Worm (Caenorhabditis elegans) whole organism, young adult: ENCODE results near the gene C02F5.12.

ENCODE experiments used
- B0336.3 ChIP-seq: fragments of 200-800 bp; sonication (Bioruptor generic); IDR thresholded peaks from 2 replicates; pipeline ENCODE4 v1.3.6; 2022; ENCODE audit warnings: missing genetic modification characterization, missing compliant biosample characterization
- D2030.7 ChIP-seq: fragments of 200-800 bp; sonication (Bioruptor generic); IDR thresholded peaks from 2 replicates; pipeline ENCODE4 v1.3.6; 2022; ENCODE audit warnings: missing genetic modification reagents, missing genetic modification characterization, missing compliant biosample characterization
- K12H6.12 ChIP-seq: fragments of 200-800 bp; sonication (Bioruptor generic); optimal IDR thresholded peaks from 2 replicates; lab custom pipeline; 2018; ENCODE audit warnings: mild to moderate bottlenecking, missing genetic modification characterization, missing compliant biosample characterization
- Y53G8AR.9 ChIP-seq: fragments of 200-800 bp; sonication (Bioruptor generic); conservative IDR thresholded peaks from 2 replicates; pipeline ENCODE4 v1.3.6; 2022; ENCODE audit warnings: missing genetic modification reagents, missing genetic modification characterization, missing compliant biosample characterization
- atf-7 ChIP-seq: sonication (generic microtip); optimal IDR thresholded peaks from 2 replicates; lab custom pipeline; 2017; ENCODE audit warnings: mild to moderate bottlenecking, missing genetic modification characterization, missing compliant biosample characterization
- attf-3 ChIP-seq: fragments of 200-800 bp; sonication (Bioruptor generic); conservative IDR thresholded peaks from 2 replicates; pipeline ENCODE4 v1.3.6; 2022; ENCODE audit warnings: missing genetic modification reagents, missing genetic modification characterization, missing compliant biosample characterization
- attf-5 ChIP-seq: fragments of 200-800 bp; sonication (Bioruptor generic); optimal IDR thresholded peaks from 2 replicates; lab custom pipeline; 2018; ENCODE audit warnings: mild to moderate bottlenecking, missing genetic modification characterization, missing compliant biosample characterization
- attf-6 ChIP-seq: fragments of 200-800 bp; sonication (Bioruptor generic); IDR thresholded peaks from 2 replicates; pipeline ENCODE4 v1.3.6; 2022; ENCODE audit warnings: missing genetic modification reagents, missing genetic modification characterization, missing compliant biosample characterization
- cebp-1 ChIP-seq, 2 experiments: fragments of 200-800 bp in 1 of 2; sonication (Bioruptor generic) in 1 of 2; sonication (generic microtip) in 1 of 2; IDR thresholded peaks in 1 of 2; optimal IDR thresholded peaks in 1 of 2; 2 replicates each; pipeline versions ENCODE4 v1.3.6 to Lab custom; 2017 to 2022; ENCODE audit warnings: missing compliant biosample characterization in 2 of 2, missing genetic modification characterization in 2 of 2, mild to moderate bottlenecking in 1 of 2, missing genetic modification reagents in 1 of 2, moderate library complexity in 1 of 2
- ceh-58 ChIP-seq: fragments of 200-800 bp; sonication (Bioruptor generic); IDR thresholded peaks from 2 replicates; pipeline ENCODE4 v1.3.6; 2022; ENCODE audit warnings: missing genetic modification characterization, missing compliant biosample characterization
- chd-7 ChIP-seq: sonication (generic microtip); optimal IDR thresholded peaks from 2 replicates; lab custom pipeline; 2016; ENCODE audit warnings: mild to moderate bottlenecking, missing genetic modification characterization, moderate library complexity, missing compliant biosample characterization
- dox-1 ChIP-seq: fragments of 200-800 bp; sonication (Bioruptor generic); IDR thresholded peaks from 2 replicates; pipeline ENCODE4 v1.3.6; 2022; ENCODE audit warnings: missing genetic modification reagents, missing genetic modification characterization, missing compliant biosample characterization
- ekl-4 ChIP-seq: fragments of 200-800 bp; sonication (Bioruptor generic); IDR thresholded peaks from 2 replicates; pipeline ENCODE4 v1.3.6; 2022; ENCODE audit warnings: missing genetic modification reagents, missing genetic modification characterization, missing compliant biosample characterization
- ets-4 ChIP-seq: fragments of 200-800 bp; sonication (Bioruptor generic); optimal IDR thresholded peaks from 2 replicates; lab custom pipeline; 2018; ENCODE audit warnings: mild to moderate bottlenecking, missing genetic modification characterization, missing compliant biosample characterization
- hlh-26 ChIP-seq: fragments of 200-800 bp; sonication (Bioruptor generic); conservative IDR thresholded peaks from 2 replicates; pipeline ENCODE4 v1.3.6; 2022; ENCODE audit warnings: missing genetic modification reagents, missing genetic modification characterization, missing compliant biosample characterization
- hmg-1.2 ChIP-seq: fragments of 200-800 bp; sonication (Bioruptor generic); IDR thresholded peaks from 2 replicates; pipeline ENCODE4 v1.3.6; 2022; ENCODE audit warnings: missing genetic modification reagents, missing genetic modification characterization, missing compliant biosample characterization
- hsf-1 ChIP-seq: fragments of 200-800 bp; sonication (Bioruptor generic); IDR thresholded peaks from 2 replicates; pipeline ENCODE4 v1.3.6; 2022; ENCODE audit warnings: missing genetic modification reagents, missing genetic modification characterization, missing compliant biosample characterization
- lin-54 ChIP-seq: fragments of 200-800 bp; sonication (Bioruptor generic); optimal IDR thresholded peaks from 2 replicates; lab custom pipeline; 2018; ENCODE audit warnings: mild to moderate bottlenecking, missing genetic modification characterization, missing compliant biosample characterization
- madf-6 ChIP-seq: fragments of 200-800 bp; sonication (Bioruptor generic); IDR thresholded peaks from 2 replicates; pipeline ENCODE4 v1.3.6; 2022; ENCODE audit warnings: missing genetic modification reagents, missing genetic modification characterization, missing compliant biosample characterization
- mcd-1 ChIP-seq: fragments of 200-800 bp; sonication (Bioruptor generic); IDR thresholded peaks from 2 replicates; pipeline ENCODE4 v1.3.6; 2022; ENCODE audit warnings: missing genetic modification reagents, missing genetic modification characterization, missing compliant biosample characterization
- nfya-2 ChIP-seq: fragments of 200-800 bp; sonication (Bioruptor generic); IDR thresholded peaks from 2 replicates; pipeline ENCODE4 v1.3.6; 2022; ENCODE audit warnings: missing genetic modification reagents, missing genetic modification characterization, missing compliant biosample characterization
- nfyb-1 ChIP-seq: fragments of 200-800 bp; sonication (Bioruptor generic); IDR thresholded peaks from 2 replicates; pipeline ENCODE4 v1.3.6; 2022; ENCODE audit warnings: missing genetic modification reagents, missing genetic modification characterization, missing compliant biosample characterization
- nhr-27 ChIP-seq: fragments of 200-800 bp; sonication (Bioruptor generic); optimal IDR thresholded peaks from 2 replicates; lab custom pipeline; 2018; ENCODE audit warnings: mild to moderate bottlenecking, missing genetic modification characterization, moderate library complexity, missing compliant biosample characterization
- nhr-80 ChIP-seq: sonication (generic microtip); optimal IDR thresholded peaks from 2 replicates; lab custom pipeline; 2016; ENCODE audit warnings: missing genetic modification characterization, missing compliant biosample characterization
- pbrm-1 ChIP-seq: fragments of 200-800 bp; sonication (Bioruptor generic); IDR thresholded peaks from 2 replicates; pipeline ENCODE4 v1.3.6; 2022; ENCODE audit warnings: missing genetic modification reagents, missing genetic modification characterization, missing compliant biosample characterization
- rec-8 ChIP-seq, 2 experiments: sonication (generic microtip); optimal IDR thresholded peaks; 2 replicates each; lab custom pipeline; 2016; ENCODE audit warnings: mild to moderate bottlenecking in 2 of 2, missing genetic modification characterization in 2 of 2, missing genetic modification reagents in 2 of 2, missing genotype in 2 of 2, missing biosample characterization in 1 of 2, missing compliant biosample characterization in 1 of 2, moderate library complexity in 1 of 2
- sea-2 ChIP-seq: fragments of 200-800 bp; sonication (Bioruptor generic); IDR thresholded peaks from 2 replicates; pipeline ENCODE4 v1.3.6; 2022; ENCODE audit warnings: missing genetic modification characterization, missing compliant biosample characterization
- snpc-1.1 ChIP-seq: sonication (generic microtip); optimal IDR thresholded peaks from 2 replicates; lab custom pipeline; 2017; ENCODE audit warnings: missing genetic modification characterization, mild to moderate bottlenecking, missing compliant biosample characterization, antibody characterized with exemption, moderate library complexity, missing genotype, missing genetic modification reagents; ENCODE audit not compliant: insufficient read depth
- snpc-3.4 ChIP-seq: sonication (generic microtip); optimal IDR thresholded peaks from 2 replicates; lab custom pipeline; 2017; ENCODE audit warnings: missing genetic modification characterization, mild to moderate bottlenecking, missing compliant biosample characterization, antibody characterized with exemption, moderate library complexity, missing genotype, missing genetic modification reagents
- tbp1 ChIP-seq: fragments of 200-800 bp; sonication (Bioruptor generic); optimal IDR thresholded peaks from 2 replicates; lab custom pipeline; 2018; ENCODE audit warnings: mild to moderate bottlenecking, missing genetic modification characterization, missing compliant biosample characterization
- tlf-1 ChIP-seq: fragments of 200-800 bp; sonication (Bioruptor generic); optimal IDR thresholded peaks from 2 replicates; lab custom pipeline; 2018; ENCODE audit warnings: mild to moderate bottlenecking, missing genetic modification characterization, missing compliant biosample characterization
- unc-62 ChIP-seq: fragments of 150-350 bp; optimal IDR thresholded peaks from 2 replicates; lab custom pipeline; 2014; ENCODE audit warnings: missing biosample characterization, missing genetic modification reagents, missing genetic modification characterization

The C02F5.12 gene

ce11 chrIII:8242809-8243208 is at the start of gene C02F5.12:
Gene C02F5.12, minus strand, starts transcription at chrIII:8243029.
- 0 out of 2 replicates have a peak, but pooled peaks have one; percentile 19 for TF ChIP-seq attf-3 (GFP tag; lab: Robert Waterston, UW)
- TF ChIP-seq nfya-2 (GFP tag; lab: Robert Waterston, UW) = 0 out of 2 replicates have a peak, but pooled peaks have one; percentile 69
- peak; percentile 38 for TF ChIP-seq hmg-1.2 (GFP tag; lab: Robert Waterston, UW)
- peak; percentile 42; the same call in 1 of the 2 replicates for TF ChIP-seq B0336.3 (GFP tag; lab: Robert Waterston, UW)
- peak; percentile 56 for TF ChIP-seq ekl-4
- TF ChIP-seq Y53G8AR.9 (GFP tag; lab: Robert Waterston, UW) = peak; percentile 69
- TF ChIP-seq nfyb-1 (GFP tag; lab: Robert Waterston, UW) = 0 out of 2 replicates have a peak, but pooled peaks have one; percentile 31
- no peak for TF ChIP-seq sea-2
- TF ChIP-seq tbp1 (GFP tag; lab: Kevin White, UChicago) = peak; percentile 25
- TF ChIP-seq nhr-80 = peak; percentile 46
- no peak for TF ChIP-seq hlh-26 (GFP tag; lab: Robert Waterston, UW)
- no peak for TF ChIP-seq atf-7
- no peak for TF ChIP-seq ets-4 (GFP tag; lab: Kevin White, UChicago)
- peak; percentile 16 for TF ChIP-seq attf-5 (GFP tag; lab: Kevin White, UChicago)
- TF ChIP-seq hsf-1 = peak; percentile 40; the same call in 1 of the 2 replicates
- no peak for TF ChIP-seq unc-62 (GFP tag; lab: Kevin White, UChicago)
- TF ChIP-seq madf-6 = peak; percentile 49; the same call in 1 of the 2 replicates
- TF ChIP-seq tlf-1 (GFP tag; lab: Kevin White, UChicago) = peak; percentile 35
- TF ChIP-seq snpc-1.1 (tag; lab: Kevin White, UChicago) = no peak
- TF ChIP-seq rec-8 (tag; optimal IDR thresholded peaks at IDR 0.05; lab: Kevin White, UChicago) = no peak
- no peak for TF ChIP-seq attf-6 (GFP tag; lab: Robert Waterston, UW)
- peak; percentile 61 for TF ChIP-seq lin-54 (GFP tag; lab: Kevin White, UChicago)
- no peak for TF ChIP-seq cebp-1 (GFP tag; IDR thresholded peaks at IDR 0.05; lab: Robert Waterston, UW)
- peak; percentile 48 for TF ChIP-seq cebp-1 (tag; optimal IDR thresholded peaks at IDR 0.05; lab: Kevin White, UChicago)
- peak; percentile 28; the same call in 1 of the 2 replicates for TF ChIP-seq mcd-1 (GFP tag; lab: Robert Waterston, UW)
- 0 out of 2 replicates have a peak, but pooled peaks have one; percentile 51 for TF ChIP-seq ceh-58 (GFP tag; lab: Robert Waterston, UW)
- TF ChIP-seq pbrm-1 (GFP tag; lab: Robert Waterston, UW) = peak; percentile 26; the same call in 1 of the 2 replicates
- peak; percentile 33 for TF ChIP-seq snpc-3.4 (tag; lab: Kevin White, UChicago)

DNA sequence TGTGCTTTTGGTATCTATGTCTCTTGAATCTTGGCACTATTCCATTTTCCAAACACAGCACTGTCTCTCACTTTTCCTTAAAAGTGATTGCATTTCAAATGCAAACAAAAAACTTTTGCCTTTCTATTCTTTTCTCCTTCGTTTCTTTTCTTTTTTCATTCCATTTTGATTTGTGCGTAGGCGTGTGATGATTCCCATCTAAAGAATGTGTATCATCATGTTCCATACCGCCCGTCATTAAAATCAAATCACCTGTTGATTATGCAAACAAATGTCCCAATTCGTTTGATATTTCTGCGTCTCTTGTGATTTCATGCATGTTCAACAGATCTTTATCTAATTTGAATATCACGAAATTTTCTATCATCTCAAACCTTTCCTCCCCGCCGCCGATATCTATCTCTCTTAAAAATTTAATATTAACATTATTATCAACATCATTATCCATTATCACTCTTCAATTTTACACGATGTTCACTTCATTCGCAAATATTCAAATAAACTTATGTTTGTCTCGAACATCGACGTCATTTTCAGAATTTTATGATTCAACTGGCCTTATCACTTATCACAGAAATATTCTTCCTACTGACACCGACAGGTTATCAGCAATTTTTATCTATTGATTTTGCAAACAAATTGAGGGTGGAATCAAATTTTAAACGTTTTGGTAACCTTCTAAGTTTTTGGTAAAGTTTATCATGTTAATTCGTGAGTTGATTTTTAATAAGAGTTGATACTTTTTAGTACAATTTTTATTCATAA is 48.6 kb upstream of the C02F5.12 start:
- TF ChIP-seq nhr-27 (tag; lab: Kevin White, UChicago) (no peak), dox-1 (0 out of 2 replicates have a peak, but pooled peaks have one; percentile 22), nhr-80 (peak; percentile 60)

DNA sequence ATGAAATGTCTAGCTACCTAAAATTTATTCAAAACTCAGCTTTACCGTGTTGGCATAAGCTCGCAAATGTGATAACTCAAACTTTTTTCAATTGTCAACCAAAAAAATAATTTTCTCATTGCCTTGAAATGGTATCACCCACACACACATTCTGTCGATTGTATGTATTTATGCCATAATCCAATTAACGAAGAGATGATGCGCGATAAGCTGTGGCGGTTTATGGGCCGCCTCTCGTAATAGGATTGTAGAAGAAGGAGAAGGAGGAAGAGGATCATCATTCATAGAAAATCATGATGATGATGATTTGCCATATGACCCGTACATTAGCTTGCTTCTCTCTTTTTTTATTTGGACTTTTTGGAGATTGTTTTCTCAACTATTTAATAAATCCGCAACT is 46.4 kb upstream of the C02F5.12 start:
- TF ChIP-seq mcd-1 (GFP tag; lab: Robert Waterston, UW) = no peak
- no peak for TF ChIP-seq D2030.7

DNA sequence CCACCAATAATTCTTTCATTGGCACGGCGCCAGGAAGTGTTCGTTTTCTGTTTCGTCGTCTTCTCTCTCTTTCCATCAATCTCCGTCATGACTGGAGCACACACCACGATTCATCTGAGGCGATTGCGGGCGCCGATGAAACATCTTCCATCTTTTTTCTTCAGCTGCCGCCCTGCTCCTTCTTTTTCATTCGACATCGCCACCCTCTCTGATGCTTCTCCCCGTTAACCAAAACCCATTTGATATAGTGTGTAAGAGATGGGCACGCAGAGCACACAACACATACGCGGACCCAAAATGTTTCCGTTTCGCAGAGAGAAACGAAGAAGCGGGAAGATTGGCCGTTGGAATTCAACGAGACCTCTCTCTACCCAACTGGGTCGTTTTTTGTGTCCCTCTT is 44.7 kb upstream of the C02F5.12 start:
- TF ChIP-seq chd-7 (tag; lab: Kevin White, UChicago) (no peak), K12H6.12 (tag; lab: Kevin White, UChicago) (peak; percentile 46), hmg-1.2 (GFP tag; lab: Robert Waterston, UW) (0 out of 2 replicates have a peak, but pooled peaks have one; percentile 15)
